Worm (Caenorhabditis elegans) whole organism, L3 larva: ENCODE data around the gene git-1.

Experiments
- ZK546.5 ChIP-seq: sonication (generic microtip); optimal IDR thresholded peaks from 2 replicates; lab custom pipeline; 2017; ENCODE audit warnings: missing biosample characterization, missing genetic modification characterization
- ama-1 ChIP-seq: fragments of 150-350 bp; optimal IDR thresholded peaks from 2 replicates; lab custom pipeline; 2018
- fos-1 ChIP-seq: fragments of 150-350 bp; optimal IDR thresholded peaks from 2 replicates; lab custom pipeline; 2014; ENCODE audit warnings: missing biosample characterization, missing genetic modification characterization
- jun-1 ChIP-seq: fragments of 150-350 bp; optimal IDR thresholded peaks from 2 replicates; lab custom pipeline; 2014; ENCODE audit warnings: missing biosample characterization, missing genetic modification reagents, missing genetic modification characterization
- lin-39 ChIP-seq: fragments of 150-350 bp; optimal IDR thresholded peaks from 2 replicates; lab custom pipeline; 2018; ENCODE audit warnings: missing biosample characterization, missing genetic modification reagents, missing genetic modification characterization
- nhr-11 ChIP-seq: fragments of 150-350 bp; optimal IDR thresholded peaks from 2 replicates; lab custom pipeline; 2014; ENCODE audit warnings: missing biosample characterization, missing genetic modification characterization
- nhr-12 ChIP-seq: fragments of 150-350 bp; optimal IDR thresholded peaks from 2 replicates; lab custom pipeline; 2014; ENCODE audit warnings: missing biosample characterization, missing genetic modification characterization
- nhr-28 ChIP-seq: fragments of 150-350 bp; optimal IDR thresholded peaks from 2 replicates; lab custom pipeline; 2014; ENCODE audit warnings: missing biosample characterization, missing genetic modification characterization
- nhr-43 ChIP-seq: sonication (generic microtip); optimal IDR thresholded peaks from 2 replicates; lab custom pipeline; 2016; ENCODE audit warnings: mild to moderate bottlenecking, missing genetic modification characterization, missing compliant biosample characterization; ENCODE audit not compliant: poor library complexity, severe bottlenecking
- nhr-76 ChIP-seq: fragments of 150-350 bp; sonication (generic microtip); optimal IDR thresholded peaks from 5 replicates; lab custom pipeline; 2014; ENCODE audit warnings: missing biosample characterization, missing genetic modification characterization
- tbx-2 ChIP-seq: sonication (generic microtip); optimal IDR thresholded peaks from 2 replicates; lab custom pipeline; 2016; ENCODE audit warnings: mild to moderate bottlenecking, missing genetic modification characterization, missing compliant biosample characterization
- zag-1 ChIP-seq: fragments of 150-350 bp; optimal IDR thresholded peaks from 2 replicates; lab custom pipeline; 2014; ENCODE audit warnings: missing biosample characterization, missing genetic modification characterization
- ztf-11 ChIP-seq: fragments of 150-350 bp; optimal IDR thresholded peaks from 2 replicates; lab custom pipeline; 2014; ENCODE audit warnings: missing biosample characterization, missing genetic modification characterization

- TF ChIP-seq nhr-43 (tag; lab: Kevin White, UChicago) (no peak), jun-1 (no peak), lin-39 (no peak), tbx-2 (tag; lab: Kevin White, UChicago) (no peak), fos-1 (no peak), ZK546.5 (no peak), nhr-11 (tag; lab: Kevin White, UChicago) (no peak), nhr-28 (tag; lab: Kevin White, UChicago) (no peak), ama-1 (lab: Kevin White, UChicago) (no peak), nhr-12 (tag; lab: Kevin White, UChicago) (no peak), nhr-76 (tag; lab: Kevin White, UChicago) (no peak), zag-1 (tag; lab: Kevin White, UChicago) (no peak), ztf-11 (tag; lab: Kevin White, UChicago) (no peak)
Measured at ce11 chrX:10514056-10514455, 10.6 kb upstream of the git-1 start.
